Fruit fly (Drosophila melanogaster): Measurements from ENCODE around the gene CG17261.

The CG17261 gene

DNA sequence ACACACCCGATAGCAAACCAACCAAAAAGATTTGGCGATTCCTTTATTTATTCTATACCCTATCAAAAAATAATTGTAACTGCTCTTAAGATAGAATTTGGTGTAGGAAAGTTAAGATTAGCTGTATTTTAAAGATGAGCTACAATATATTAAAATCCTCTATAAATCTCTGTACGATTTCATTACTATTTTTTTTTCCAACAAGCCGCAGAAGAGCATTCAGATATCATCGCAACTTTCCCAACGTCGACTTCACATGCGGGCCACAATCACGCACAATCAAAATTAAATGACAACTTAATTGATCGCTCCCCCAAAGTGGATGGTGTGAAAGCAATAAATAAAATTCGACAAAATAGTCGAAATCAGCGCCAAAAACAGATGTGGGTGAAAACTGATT, 50.2 kb downstream of the CG17261 start (continued):
- TF ChIP-seq Nf-YC (tag; optimal IDR thresholded peaks at IDR 0.05) (no peak), Fer1 (GFP tag; optimal IDR thresholded peaks at IDR 0.05) (peak; percentile 31), dpn (GFP tag; optimal IDR thresholded peaks at IDR 0.05) (peak; percentile 14 to 27), az2 (GFP tag; optimal IDR thresholded peaks at IDR 0.05) (peak; percentile 23), Rx (GFP tag; IDR thresholded peaks at IDR 0.05) (0 out of 2 replicates have a peak, but pooled peaks have one; percentile 4), ase (GFP tag; IDR thresholded peaks at IDR 0.05) (0 out of 3 replicates have a peak, but pooled peaks have one; percentile 33), D (optimal IDR thresholded peaks at IDR 0.05) (no peak), D (GFP tag; optimal IDR thresholded peaks at IDR 0.05) (peak; percentile 7), bab2 (GFP tag; optimal IDR thresholded peaks at IDR 0.05) (peak; percentile 22), CG14441 (GFP tag; IDR thresholded peaks at IDR 0.05) (peak; percentile 66), Ptx1 (GFP tag; IDR thresholded peaks at IDR 0.05) (peak; percentile 54), CG32532 (GFP tag; IDR thresholded peaks at IDR 0.05) (peak; percentile 32; the same call in 1 of the 2 replicates), gcm (GFP tag; optimal IDR thresholded peaks at IDR 0.05) (peak; percentile 79), slbo (GFP tag; IDR thresholded peaks at IDR 0.05) (peak; percentile 37; the same call in 1 of the 2 replicates), CG4730 (GFP tag; IDR thresholded peaks at IDR 0.05) (peak; percentile 33; the same call in 1 of the 2 replicates), slp2 (GFP tag; optimal IDR thresholded peaks at IDR 0.05) (no peak), Dek (tag; optimal IDR thresholded peaks at IDR 0.05) (peak; percentile 41), Oaz (GFP tag; IDR thresholded peaks at IDR 0.05) (0 out of 2 replicates have a peak, but pooled peaks have one; percentile 39), lab (GFP tag; optimal IDR thresholded peaks at IDR 0.05) (peak; percentile 81), CG13424 (tag; optimal IDR thresholded peaks at IDR 0.05) (peak; percentile 21), CG13775 (GFP tag; optimal IDR thresholded peaks at IDR 0.05) (no peak), Dbx (GFP tag; IDR thresholded peaks at IDR 0.05) (0 out of 3 replicates have a peak, but pooled peaks have one; percentile 10), CoRest (tag; optimal IDR thresholded peaks at IDR 0.05) (peak; percentile 36), pb (GFP tag; optimal IDR thresholded peaks at IDR 0.05) (no peak), Kr (GFP tag; optimal IDR thresholded peaks at IDR 0.05) (no peak), pan (optimal IDR thresholded peaks at IDR 0.05) (no peak), pan (GFP tag; optimal IDR thresholded peaks at IDR 0.05 in 1 of 2, IDR thresholded peaks at IDR 0.05 in 1 of 2) (peak in 1 of 2 experiments; percentile 52), HmgZ (tag; optimal IDR thresholded peaks at IDR 0.05) (no peak), CG33557 (GFP tag; optimal IDR thresholded peaks at IDR 0.05) (no peak), CG9817 (tag; optimal IDR thresholded peaks at IDR 0.05) (peak; percentile 11), CG32772 (GFP tag; IDR thresholded peaks at IDR 0.05) (peak; percentile 27; the same call in 1 of the 2 replicates), CG31441 (GFP tag; IDR thresholded peaks at IDR 0.05) (0 out of 2 replicates have a peak, but pooled peaks have one; percentile 16), sens (GFP tag) (peak; percentile 76), Hmr (GFP tag; optimal IDR thresholded peaks at IDR 0.05) (peak; percentile 25), CG15269 (tag; optimal IDR thresholded peaks at IDR 0.05) (peak; percentile 55), CG6854 (GFP tag; optimal IDR thresholded peaks at IDR 0.05) (peak; percentile 24), grn (GFP tag; optimal IDR thresholded peaks at IDR 0.05) (peak; percentile 24), CG16779 (GFP tag; IDR thresholded peaks at IDR 0.05) (no peak), esg (GFP tag; conservative IDR thresholded peaks at IDR 0.05) (peak; percentile 45; the same call in 1 of the 2 replicates), zfh2 (GFP tag; optimal IDR thresholded peaks at IDR 0.05) (peak; percentile 5), CG17385 (GFP tag; optimal IDR thresholded peaks at IDR 0.05) (peak; percentile 34), CG1529 (GFP tag; optimal IDR thresholded peaks at IDR 0.05) (peak; percentile 18), CG8281 (tag; optimal IDR thresholded peaks at IDR 0.05) (no peak), CG13624 (GFP tag; optimal IDR thresholded peaks at IDR 0.05) (peak; percentile 5), CG17802 (tag; optimal IDR thresholded peaks at IDR 0.05) (no peak), CG17359 (tag; optimal IDR thresholded peaks at IDR 0.05) (peak; percentile 37), dmrt99B (tag; optimal IDR thresholded peaks at IDR 0.05) (peak; percentile 55), CG32767 (GFP tag; IDR thresholded peaks at IDR 0.05) (0 out of 2 replicates have a peak, but pooled peaks have one; percentile 31), CG7839 (tag; optimal IDR thresholded peaks at IDR 0.05) (peak; percentile 55), CG15011 (GFP tag; optimal IDR thresholded peaks at IDR 0.05) (peak; percentile 9), Drgx (GFP tag; IDR thresholded peaks at IDR 0.05) (0 out of 2 replicates have a peak, but pooled peaks have one; percentile 19)
